Worm (Caenorhabditis elegans): Measurements from ENCODE around the gene C38D4.10.
"Not testable (repeated sequence)": the region's sequence is repeated elsewhere in the genome, so short reads cannot be mapped to it uniquely, and the experiment has no call there.

DNA sequence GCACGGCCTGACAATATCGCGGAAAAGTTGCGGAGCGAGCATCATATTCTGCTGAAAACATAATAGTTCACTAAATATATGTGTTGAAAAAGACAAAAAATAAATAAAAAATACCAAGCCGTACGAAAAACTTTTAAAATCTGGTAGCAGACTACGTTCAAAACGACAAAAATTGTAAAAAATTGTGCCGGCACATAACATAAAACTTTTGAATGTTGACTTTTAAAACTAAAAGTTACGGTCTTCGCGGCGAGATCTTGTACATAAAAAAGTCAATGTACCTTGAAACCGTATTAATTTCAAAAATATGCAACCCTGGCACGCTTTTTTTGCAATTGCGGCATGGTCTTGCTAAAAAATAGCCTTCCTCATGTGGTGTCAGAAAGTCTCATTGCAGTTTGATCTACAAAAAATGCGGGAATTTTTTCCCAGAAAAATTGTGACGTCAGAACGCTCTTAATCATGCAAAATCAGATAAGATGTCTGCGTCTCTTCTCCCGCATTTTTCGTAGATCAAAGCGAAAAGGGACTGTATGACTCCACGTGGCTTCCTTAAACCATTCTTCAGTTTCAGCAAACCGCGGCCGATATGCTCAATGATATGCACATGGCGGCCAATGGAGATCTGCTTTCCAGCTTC lies at the start of gene C38D4.10, which contains the start of gene gex-5:
- TF ChIP-seq sdz-12 (GFP tag; optimal IDR thresholded peaks at IDR 0.05); F37D6.2 (tag; optimal IDR thresholded peaks at IDR 0.05); tag-97 (GFP tag; IDR thresholded peaks at IDR 0.05); snpc-4 (tag; optimal IDR thresholded peaks at IDR 0.05); nhr-41 (GFP tag; IDR thresholded peaks at IDR 0.05); mxl-2 (GFP tag; conservative IDR thresholded peaks at IDR 0.05): not testable (repeated sequence)
- peak; percentile 55 for TF ChIP-seq unc-130 (GFP tag; optimal IDR thresholded peaks at IDR 0.05)
